Worm (Caenorhabditis elegans) whole organism, L1 larva: ENCODE measurements around the gene krr-1.

Experiments
- aha-1 ChIP-seq: fragments of 150-350 bp; optimal IDR thresholded peaks from 2 replicates; lab custom pipeline; 2014; ENCODE audit warnings: missing biosample characterization, missing genetic modification characterization
- ama-1 ChIP-seq: fragments of 150-350 bp; optimal IDR thresholded peaks from 2 replicates; lab custom pipeline; 2014
- unc-62 ChIP-seq: fragments of 150-350 bp; optimal IDR thresholded peaks from 2 replicates; lab custom pipeline; 2014; ENCODE audit warnings: missing biosample characterization, missing genetic modification reagents, missing genetic modification characterization
- zag-1 ChIP-seq: fragments of 150-350 bp; optimal IDR thresholded peaks from 2 replicates; lab custom pipeline; 2014; ENCODE audit warnings: missing biosample characterization, missing genetic modification characterization

DNA sequence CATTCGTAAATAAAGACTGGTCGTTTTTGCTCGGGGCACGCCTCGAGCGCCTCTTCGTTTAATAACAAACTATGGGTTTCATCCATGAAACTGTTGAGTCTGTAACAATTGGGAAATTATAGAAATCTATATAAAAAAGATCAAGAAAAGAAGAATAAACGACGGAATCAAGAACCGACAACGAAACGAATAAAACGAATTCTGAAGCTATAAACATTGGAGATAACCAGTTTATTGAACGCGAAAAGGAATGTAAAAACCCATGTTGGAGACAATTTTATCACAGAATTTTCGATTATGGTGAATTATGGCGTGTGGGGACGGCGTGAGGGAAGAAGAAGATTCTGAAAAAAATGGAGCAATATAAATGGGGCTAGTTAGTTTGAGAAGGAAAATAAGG is 16.2 kb upstream of the krr-1 start, which contains the start of gene soap-1:
- TF ChIP-seq ama-1 (lab: Kevin White, UChicago) (no peak), unc-62 (GFP tag; lab: Kevin White, UChicago) (no peak), zag-1 (tag; lab: Kevin White, UChicago) (no peak), aha-1 (no peak)
